Worm (Caenorhabditis elegans) whole organism, young adult: ENCODE results near the gene puf-11.

Experiments
- F57C9.4 ChIP-seq: sonication (generic microtip); optimal IDR thresholded peaks from 2 replicates; lab custom pipeline; 2017; ENCODE audit warnings: mild to moderate bottlenecking, missing genetic modification characterization, missing compliant biosample characterization
- Y56A3A.18 ChIP-seq: fragments of 200-800 bp; sonication (Bioruptor generic); IDR thresholded peaks from 2 replicates; pipeline ENCODE4 v1.3.6; 2022; ENCODE audit warnings: missing genetic modification reagents, missing genetic modification characterization, missing compliant biosample characterization
- attf-6 ChIP-seq: fragments of 200-800 bp; sonication (Bioruptor generic); IDR thresholded peaks from 2 replicates; pipeline ENCODE4 v1.3.6; 2022; ENCODE audit warnings: missing genetic modification reagents, missing genetic modification characterization, missing compliant biosample characterization
- ceh-40 ChIP-seq: fragments of 200-800 bp; sonication (Bioruptor generic); IDR thresholded peaks from 2 replicates; pipeline ENCODE4 v1.3.6; 2022; ENCODE audit warnings: missing genetic modification characterization, missing compliant biosample characterization
- madf-10 ChIP-seq: sonication (generic microtip); optimal IDR thresholded peaks from 2 replicates; lab custom pipeline; 2016; ENCODE audit warnings: mild to moderate bottlenecking, missing genetic modification characterization, missing compliant biosample characterization
- snpc-4 ChIP-seq, 5 experiments: fragments of 150-350 bp in 1 of 5; sonication (generic microtip) in 4 of 5; optimal IDR thresholded peaks; 2 replicates each; lab custom pipeline; 2014 to 2018; ENCODE audit warnings: missing genetic modification characterization in 5 of 5, missing biosample characterization in 3 of 5, antibody characterized with exemption in 2 of 5, mild to moderate bottlenecking in 2 of 5, missing compliant biosample characterization in 2 of 5, missing genotype in 2 of 5, moderate library complexity in 2 of 5, missing genetic modification reagents in 1 of 5
- unc-62 ChIP-seq: fragments of 150-350 bp; optimal IDR thresholded peaks from 2 replicates; lab custom pipeline; 2014; ENCODE audit warnings: missing biosample characterization, missing genetic modification reagents, missing genetic modification characterization
- ztf-6 ChIP-seq: fragments of 200-800 bp; sonication (Bioruptor generic); IDR thresholded peaks from 2 replicates; pipeline ENCODE4 v1.3.6; 2022; ENCODE audit warnings: missing genetic modification reagents, missing genetic modification characterization, missing compliant biosample characterization

ce11 chrIV:6464005-6464404, 42.6 kb downstream of the puf-11 start, which contains the start of gene acr-25:
- TF ChIP-seq ztf-6 (GFP tag; lab: Robert Waterston, UW) (no peak), F57C9.4 (tag; lab: Kevin White, UChicago) (no peak), snpc-4 (GFP tag; optimal IDR thresholded peaks at IDR 0.05; lab: Kevin White, UChicago) (no peak), snpc-4 (tag; optimal IDR thresholded peaks at IDR 0.05; lab: Kevin White, UChicago) (no peak), Y56A3A.18 (GFP tag; lab: Robert Waterston, UW) (no peak), attf-6 (GFP tag; lab: Robert Waterston, UW) (no peak), unc-62 (GFP tag; lab: Kevin White, UChicago) (no peak), ceh-40 (no peak), madf-10 (tag; lab: Kevin White, UChicago) (no peak)
